Fruit fly (Drosophila melanogaster): ENCODE measurements around the gene CARPA.

CARPA gene

DNA sequence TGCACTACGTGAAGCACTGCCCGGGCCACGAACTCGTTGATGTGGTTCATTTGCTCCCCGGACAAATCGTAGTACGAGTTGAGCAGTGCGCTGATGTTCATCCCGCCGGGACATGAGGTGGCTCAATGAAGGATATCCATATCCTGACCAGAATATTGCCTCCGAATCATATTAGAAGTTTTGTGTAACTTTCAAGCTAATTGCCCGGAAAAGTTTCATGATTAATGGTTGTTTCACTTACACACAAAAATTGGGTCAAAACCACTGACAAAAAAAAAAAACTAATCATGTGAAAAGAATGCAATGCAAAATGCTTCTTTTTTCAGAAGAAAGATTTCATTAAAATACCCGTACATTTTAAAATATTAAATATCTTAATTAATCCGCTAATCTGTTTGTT lies 55.6 kb downstream of the CARPA start, which contains the start of gene Ir7e:
TSS of gene Ir7e (minus strand) at position 101 of the 400 bp plus-strand sequence.
- no peak for TF ChIP-seq usp (GFP tag; optimal IDR thresholded peaks at IDR 0.05)

DNA sequence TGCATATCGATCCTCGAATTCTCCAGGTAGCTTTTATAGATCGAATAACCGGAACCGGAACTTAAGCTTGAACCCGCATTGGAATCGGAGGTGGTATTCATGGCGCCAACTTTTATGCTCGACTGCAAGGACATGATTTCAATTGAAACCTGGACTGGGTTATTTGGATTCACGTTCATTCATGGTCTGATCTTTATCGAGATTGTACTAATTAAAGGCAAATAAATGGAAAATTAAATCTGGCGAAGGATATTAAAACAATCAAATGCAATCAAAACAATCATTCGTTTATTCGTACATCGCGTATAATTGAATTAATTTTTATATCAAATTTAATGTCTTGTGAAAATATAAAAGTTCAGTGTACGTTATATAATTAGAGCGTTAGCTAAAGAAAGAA lies 57.9 kb downstream of the CARPA start, which contains the start of gene Ir7f:
TSS of gene Ir7f (minus strand) at position 101 of the 400 bp plus-strand sequence.
- TF ChIP-seq usp (GFP tag; optimal IDR thresholded peaks at IDR 0.05): no peak
- TF ChIP-seq CG8478 (optimal IDR thresholded peaks at IDR 0.05): no peak
- no peak for TF ChIP-seq psq (optimal IDR thresholded peaks at IDR 0.05)
- TF ChIP-seq EcR (GFP tag; optimal IDR thresholded peaks at IDR 0.05): no peak
- TF ChIP-seq Dll (optimal IDR thresholded peaks at IDR 0.05): no peak
- TF ChIP-seq pan (optimal IDR thresholded peaks at IDR 0.05): no peak

DNA sequence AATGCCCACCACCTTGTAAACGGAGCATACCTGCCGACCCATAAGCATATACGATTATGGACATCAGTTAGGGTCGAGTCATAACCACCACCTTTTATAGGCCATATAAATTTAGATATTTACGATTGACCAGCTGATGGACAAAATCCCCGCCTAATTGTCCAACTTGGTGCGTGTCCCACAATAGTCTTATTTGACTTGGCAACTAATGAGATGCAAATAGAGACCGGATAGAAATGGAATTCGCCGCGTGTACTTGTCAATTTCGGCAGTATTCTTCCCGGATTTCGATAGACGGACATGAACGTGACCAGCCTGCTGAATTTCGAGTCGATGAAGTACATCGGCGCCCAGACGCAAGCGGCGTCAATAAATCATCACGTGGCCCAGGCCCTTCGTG lies 58.4 kb downstream of the CARPA start, which contains the start of gene Ir7g:
TSS of gene Ir7g (plus strand) at position 301 of the 400 bp plus-strand sequence.
- no peak for TF ChIP-seq CG8478 (optimal IDR thresholded peaks at IDR 0.05)
- no peak for TF ChIP-seq usp (GFP tag; optimal IDR thresholded peaks at IDR 0.05)
- TF ChIP-seq EcR (GFP tag; optimal IDR thresholded peaks at IDR 0.05): no peak
- TF ChIP-seq psq (optimal IDR thresholded peaks at IDR 0.05): no peak
- no peak for TF ChIP-seq pan (optimal IDR thresholded peaks at IDR 0.05)
- TF ChIP-seq Dll (optimal IDR thresholded peaks at IDR 0.05): no peak

DNA sequence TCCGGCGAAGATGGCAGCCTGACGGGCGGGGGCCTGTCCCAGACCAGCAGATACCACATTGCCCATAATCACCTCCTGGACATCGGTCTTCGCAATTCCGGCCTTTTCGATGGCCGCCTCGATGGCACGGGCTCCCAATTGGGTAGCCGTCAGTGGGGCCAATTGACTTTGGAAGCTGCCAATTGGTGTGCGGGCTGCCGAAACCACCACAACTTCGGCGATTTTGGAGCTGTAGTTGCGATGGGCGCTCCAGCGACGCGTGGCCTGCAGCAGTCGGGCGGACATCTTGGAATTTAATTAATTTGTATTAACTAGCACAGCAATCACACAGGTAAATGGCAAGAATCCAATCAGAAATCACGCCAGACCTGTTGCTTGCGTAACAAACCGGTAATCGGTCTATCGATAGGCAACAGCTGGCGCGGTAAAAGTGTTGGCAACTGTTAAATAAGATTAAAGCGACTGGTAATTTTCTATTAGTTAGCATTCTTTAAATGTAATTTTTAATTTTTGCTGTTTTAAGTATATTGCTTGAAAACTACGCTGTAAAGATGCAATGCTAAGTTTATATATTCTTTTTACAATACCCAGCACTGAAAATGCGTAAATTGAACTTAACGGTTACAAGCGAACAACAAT lies 62.5 kb downstream of the CARPA start, which contains the start of gene Acat1:
TSS of gene Acat1 (minus strand) at position 400 of the 639 bp plus-strand sequence.
- TF ChIP-seq Dll (optimal IDR thresholded peaks at IDR 0.05): no peak
- TF ChIP-seq CG8478 (optimal IDR thresholded peaks at IDR 0.05): no peak
- TF ChIP-seq EcR (GFP tag; optimal IDR thresholded peaks at IDR 0.05): no peak
- TF ChIP-seq pan (optimal IDR thresholded peaks at IDR 0.05): no peak
- TF ChIP-seq usp (GFP tag; optimal IDR thresholded peaks at IDR 0.05): no peak
- no peak for TF ChIP-seq psq (optimal IDR thresholded peaks at IDR 0.05)

DNA sequence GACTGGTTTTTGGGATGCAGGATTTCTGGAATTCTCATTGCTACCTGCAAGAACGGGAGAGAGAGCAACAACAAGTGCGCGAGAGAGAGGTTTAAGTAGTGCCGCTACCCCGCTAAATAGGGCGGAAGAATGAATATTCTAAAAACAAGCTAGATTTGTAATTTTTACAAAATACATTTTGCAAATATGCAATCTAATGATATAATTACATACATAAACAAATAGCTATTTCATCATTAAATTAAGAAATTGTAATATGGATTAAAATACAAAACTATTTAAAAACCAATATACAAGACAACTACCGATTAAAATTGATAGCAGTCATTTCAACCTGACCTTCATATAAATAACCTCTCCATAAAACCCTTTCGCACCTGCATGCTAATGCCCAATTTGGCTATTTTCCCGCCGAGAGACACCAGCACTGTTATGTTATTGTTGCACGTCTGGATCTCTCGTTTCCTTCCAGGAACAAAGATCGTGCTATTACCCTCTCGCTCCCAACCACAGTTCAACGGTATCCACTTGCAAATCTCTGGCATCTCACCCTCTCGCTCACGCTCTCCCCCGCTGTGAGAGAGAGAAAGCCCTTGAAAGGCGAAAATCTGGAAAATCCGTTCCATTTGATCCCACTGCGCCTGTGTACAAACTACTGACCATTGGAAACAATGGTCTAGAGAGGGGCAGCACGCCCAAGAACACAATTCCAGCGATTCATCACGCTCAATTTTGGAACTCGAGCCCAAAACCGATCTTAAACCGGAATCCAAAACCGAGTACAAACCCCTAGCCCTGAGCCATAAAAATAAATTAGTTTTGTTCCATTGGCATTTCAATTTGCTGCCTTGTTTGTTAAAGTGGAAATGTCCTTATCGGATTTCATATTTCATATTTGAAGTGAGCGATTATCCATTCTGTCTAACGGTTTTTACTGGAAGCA lies 65.9 kb downstream of the CARPA start, which contains the start of gene Nek2:
TSS of gene Nek2 (minus strand) at position 51 of the 943 bp plus-strand sequence.
- TF ChIP-seq psq (optimal IDR thresholded peaks at IDR 0.05): no peak

Data from whole organism.